Fruit fly (Drosophila melanogaster): Measurements from ENCODE around the gene Rpp14a.

dm6 chr3R:30046029-30047001, 10.3 kb upstream of the Rpp14a start, which contains the start of the genes RpL32 and CG7943:
- TF ChIP-seq CG6808 (GFP tag; optimal IDR thresholded peaks at IDR 0.05) (peak; percentile 80), ss (GFP tag; optimal IDR thresholded peaks at IDR 0.05) (peak; percentile 65 to 90)
